Fruit fly (Drosophila melanogaster): ENCODE results near the gene GC.

GC gene

dm6 chr3L:1584003-1584402, 45.1 kb downstream of the GC start:
- peak; percentile 23 for TF ChIP-seq ey (GFP tag; optimal IDR thresholded peaks at IDR 0.05)
- peak; percentile 50 for TF ChIP-seq h (GFP tag; optimal IDR thresholded peaks at IDR 0.05)
- TF ChIP-seq tai (GFP tag; optimal IDR thresholded peaks at IDR 0.05), result peak; percentile 4
- no peak for TF ChIP-seq sv (GFP tag; optimal IDR thresholded peaks at IDR 0.05)
- TF ChIP-seq br (GFP tag; optimal IDR thresholded peaks at IDR 0.05), result peak; percentile 8
- TF ChIP-seq foxo (GFP tag; optimal IDR thresholded peaks at IDR 0.05), result peak in 1 of 2 experiments; percentile 48
- TF ChIP-seq rgr (GFP tag; optimal IDR thresholded peaks at IDR 0.05), result peak; percentile 27
- no peak for TF ChIP-seq Abd-B (GFP tag; optimal IDR thresholded peaks at IDR 0.05)
- TF ChIP-seq fru (GFP tag; optimal IDR thresholded peaks at IDR 0.05), result peak; percentile 32
- TF ChIP-seq OdsH (GFP tag; optimal IDR thresholded peaks at IDR 0.05), result peak; percentile 15

dm6 chr3L:1580821-1581220, 48.3 kb downstream of the GC start:
- TF ChIP-seq sage (GFP tag; optimal IDR thresholded peaks at IDR 0.05) (no peak), dl (GFP tag; optimal IDR thresholded peaks at IDR 0.05; ENCODE audit: insufficient read depth in 1 of 2, partially characterized antibody in 2 of 2) (no peak), N (GFP tag; optimal IDR thresholded peaks at IDR 0.05) (no peak), pan (optimal IDR thresholded peaks at IDR 0.05) (no peak), Hr83 (GFP tag; optimal IDR thresholded peaks at IDR 0.05; ENCODE audit: poor library complexity, severe bottlenecking) (no peak), foxo (GFP tag; optimal IDR thresholded peaks at IDR 0.05) (no peak)

dm6 chr3L:1580194-1580593, 48.9 kb downstream of the GC start:
- no peak for TF ChIP-seq GATAd (GFP tag; optimal IDR thresholded peaks at IDR 0.05)
- no peak for TF ChIP-seq CrebA (GFP tag; optimal IDR thresholded peaks at IDR 0.05; ENCODE audit: borderline replicate concordance)
- TF ChIP-seq usp (GFP tag; optimal IDR thresholded peaks at IDR 0.05), result no peak
- no peak for TF ChIP-seq Myc (optimal IDR thresholded peaks at IDR 0.05)
- TF ChIP-seq fru (GFP tag; optimal IDR thresholded peaks at IDR 0.05), result no peak
- no peak for TF ChIP-seq foxo (GFP tag; optimal IDR thresholded peaks at IDR 0.05)
- no peak for TF ChIP-seq Sp1 (GFP tag; optimal IDR thresholded peaks at IDR 0.05)
- no peak for TF ChIP-seq Rel (GFP tag; optimal IDR thresholded peaks at IDR 0.05)
- no peak for TF ChIP-seq Rel (tag; optimal IDR thresholded peaks at IDR 0.05)
- TF ChIP-seq Hr78 (GFP tag; optimal IDR thresholded peaks at IDR 0.05), result no peak
- no peak for TF ChIP-seq pan (optimal IDR thresholded peaks at IDR 0.05)
- no peak for TF ChIP-seq Abd-B (GFP tag; optimal IDR thresholded peaks at IDR 0.05)

- TF ChIP-seq rgr (GFP tag; optimal IDR thresholded peaks at IDR 0.05), result no peak
- no peak for TF ChIP-seq woc (GFP tag; optimal IDR thresholded peaks at IDR 0.05)
- TF ChIP-seq h (GFP tag; optimal IDR thresholded peaks at IDR 0.05), result peak; percentile 69
- peak; percentile 5 for TF ChIP-seq dmrt93B (GFP tag; optimal IDR thresholded peaks at IDR 0.05)
- peak; percentile 16 for TF ChIP-seq HLH106 (tag; optimal IDR thresholded peaks at IDR 0.05)
- no peak for TF ChIP-seq Rel (GFP tag; optimal IDR thresholded peaks at IDR 0.05)
- TF ChIP-seq Rel (tag; optimal IDR thresholded peaks at IDR 0.05), result no peak
- TF ChIP-seq fru (GFP tag; optimal IDR thresholded peaks at IDR 0.05), result peak; percentile 61
- no peak for TF ChIP-seq Myc (optimal IDR thresholded peaks at IDR 0.05)
- peak; percentile 40 for TF ChIP-seq OdsH (GFP tag; optimal IDR thresholded peaks at IDR 0.05)
- TF ChIP-seq foxo (GFP tag; optimal IDR thresholded peaks at IDR 0.05), result peak in 1 of 2 experiments; percentile 9
- peak; percentile 3 for TF ChIP-seq ey (GFP tag; optimal IDR thresholded peaks at IDR 0.05)
- no peak for TF ChIP-seq usp (GFP tag; optimal IDR thresholded peaks at IDR 0.05)
- peak; percentile 38 for TF ChIP-seq br (GFP tag; optimal IDR thresholded peaks at IDR 0.05)
- peak; percentile 40 for TF ChIP-seq Sp1 (GFP tag; optimal IDR thresholded peaks at IDR 0.05)
These were observed 49.8 kb downstream of the GC start for dm6 chr3L:1579169-1579853.

dm6 chr3L:1578391-1578948, 50.6 kb downstream of the GC start:
- TF ChIP-seq dl (GFP tag; optimal IDR thresholded peaks at IDR 0.05; ENCODE audit: insufficient read depth in 1 of 2, partially characterized antibody in 2 of 2) (no peak), jim (GFP tag; optimal IDR thresholded peaks at IDR 0.05) (no peak), Hr78 (GFP tag; optimal IDR thresholded peaks at IDR 0.05) (no peak), Sp1 (GFP tag; optimal IDR thresholded peaks at IDR 0.05) (no peak), N (GFP tag; optimal IDR thresholded peaks at IDR 0.05) (no peak), woc (GFP tag; optimal IDR thresholded peaks at IDR 0.05) (no peak), GATAd (GFP tag; optimal IDR thresholded peaks at IDR 0.05) (no peak), pan (optimal IDR thresholded peaks at IDR 0.05) (no peak), lola (GFP tag; optimal IDR thresholded peaks at IDR 0.05) (no peak), CrebA (GFP tag; optimal IDR thresholded peaks at IDR 0.05; ENCODE audit: borderline replicate concordance) (no peak)
